Worm (Caenorhabditis elegans) whole organism, L3 larva: ENCODE results near the gene col-172.

Experiments used
- R02D3.7 ChIP-seq: fragments of 150-350 bp; optimal IDR thresholded peaks from 2 replicates; lab custom pipeline; 2014; ENCODE audit warnings: missing biosample characterization, missing genetic modification characterization
- ZK546.5 ChIP-seq: sonication (generic microtip); optimal IDR thresholded peaks from 2 replicates; lab custom pipeline; 2017; ENCODE audit warnings: missing biosample characterization, missing genetic modification characterization
- aly-2 ChIP-seq: fragments of 150-350 bp; optimal IDR thresholded peaks from 2 replicates; lab custom pipeline; 2014; ENCODE audit warnings: missing biosample characterization, missing genetic modification characterization
- ama-1 ChIP-seq: fragments of 150-350 bp; optimal IDR thresholded peaks from 2 replicates; lab custom pipeline; 2018
- ceh-28 ChIP-seq: fragments of 150-350 bp; optimal IDR thresholded peaks from 2 replicates; lab custom pipeline; 2014; ENCODE audit warnings: missing biosample characterization, missing genetic modification reagents, missing genetic modification characterization
- ceh-82 ChIP-seq: fragments of 150-350 bp; optimal IDR thresholded peaks from 2 replicates; lab custom pipeline; 2014; ENCODE audit warnings: missing biosample characterization, missing genetic modification characterization
- ceh-9 ChIP-seq: sonication (generic microtip); optimal IDR thresholded peaks from 2 replicates; lab custom pipeline; 2018; ENCODE audit warnings: missing biosample characterization, missing genetic modification characterization
- daf-12 ChIP-seq: fragments of 150-350 bp; optimal IDR thresholded peaks from 2 replicates; lab custom pipeline; 2014; ENCODE audit warnings: missing biosample characterization, missing genetic modification reagents, missing genetic modification characterization
- egl-27 ChIP-seq: sonication (generic microtip); optimal IDR thresholded peaks from 4 replicates; lab custom pipeline; 2017; ENCODE audit warnings: missing biosample characterization, missing genetic modification reagents, missing genetic modification characterization
- egl-5 ChIP-seq: fragments of 150-350 bp; optimal IDR thresholded peaks from 2 replicates; lab custom pipeline; 2017; ENCODE audit warnings: missing biosample characterization, missing genetic modification reagents, missing genetic modification characterization, inconsistent platforms
- elt-1 ChIP-seq: fragments of 150-350 bp; optimal IDR thresholded peaks from 2 replicates; lab custom pipeline; 2014; ENCODE audit warnings: missing biosample characterization, missing genetic modification characterization
- elt-2 ChIP-seq: sonication (generic microtip); optimal IDR thresholded peaks from 2 replicates; lab custom pipeline; 2016; ENCODE audit warnings: missing genetic modification reagents, mild to moderate bottlenecking, missing genetic modification characterization, missing compliant biosample characterization
- eor-1 ChIP-seq, 2 experiments: fragments of 150-350 bp; optimal IDR thresholded peaks; 2 replicates each; lab custom pipeline; 2014 to 2018; ENCODE audit warnings: missing biosample characterization in 2 of 2, missing genetic modification characterization in 2 of 2
- hmg-11 ChIP-seq: sonication (generic microtip); optimal IDR thresholded peaks from 2 replicates; lab custom pipeline; 2016; ENCODE audit warnings: missing genetic modification characterization, missing compliant biosample characterization
- jun-1 ChIP-seq: fragments of 150-350 bp; optimal IDR thresholded peaks from 2 replicates; lab custom pipeline; 2014; ENCODE audit warnings: missing biosample characterization, missing genetic modification reagents, missing genetic modification characterization
- lin-15B ChIP-seq: fragments of 150-350 bp; optimal IDR thresholded peaks from 2 replicates; lab custom pipeline; 2014; ENCODE audit warnings: missing biosample characterization, missing genetic modification characterization
- lin-39 ChIP-seq: fragments of 150-350 bp; optimal IDR thresholded peaks from 2 replicates; lab custom pipeline; 2018; ENCODE audit warnings: missing biosample characterization, missing genetic modification reagents, missing genetic modification characterization
- lsy-12 ChIP-seq: sonication (generic microtip); optimal IDR thresholded peaks from 2 replicates; lab custom pipeline; 2016; ENCODE audit warnings: mild to moderate bottlenecking, missing genetic modification characterization, missing compliant biosample characterization
- mdl-1 ChIP-seq: fragments of 150-350 bp; optimal IDR thresholded peaks from 2 replicates; lab custom pipeline; 2014; ENCODE audit warnings: missing biosample characterization, missing genetic modification characterization
- mml-1 ChIP-seq: fragments of 150-350 bp; sonication (generic microtip); optimal IDR thresholded peaks from 3 replicates; lab custom pipeline; 2014; ENCODE audit warnings: missing biosample characterization, missing genetic modification characterization
- nfya-1 ChIP-seq: sonication (generic microtip); optimal IDR thresholded peaks from 2 replicates; lab custom pipeline; 2017; ENCODE audit warnings: missing genetic modification characterization, mild to moderate bottlenecking, missing compliant biosample characterization, antibody characterized with exemption, moderate library complexity; ENCODE audit not compliant: insufficient read depth
- nhr-11 ChIP-seq: fragments of 150-350 bp; optimal IDR thresholded peaks from 2 replicates; lab custom pipeline; 2014; ENCODE audit warnings: missing biosample characterization, missing genetic modification characterization
- nhr-12 ChIP-seq: fragments of 150-350 bp; optimal IDR thresholded peaks from 2 replicates; lab custom pipeline; 2014; ENCODE audit warnings: missing biosample characterization, missing genetic modification characterization
- nhr-23 ChIP-seq: fragments of 150-350 bp; optimal IDR thresholded peaks from 2 replicates; lab custom pipeline; 2014; ENCODE audit warnings: missing biosample characterization, missing genetic modification reagents, missing genetic modification characterization
- nhr-237 ChIP-seq: fragments of 150-350 bp; optimal IDR thresholded peaks from 2 replicates; lab custom pipeline; 2014; ENCODE audit warnings: missing biosample characterization, missing genetic modification characterization
- nhr-25 ChIP-seq: sonication (generic microtip); optimal IDR thresholded peaks from 2 replicates; lab custom pipeline; 2017; ENCODE audit warnings: missing biosample characterization, missing genetic modification characterization
- nhr-28 ChIP-seq: fragments of 150-350 bp; optimal IDR thresholded peaks from 2 replicates; lab custom pipeline; 2014; ENCODE audit warnings: missing biosample characterization, missing genetic modification characterization
- nhr-43 ChIP-seq: sonication (generic microtip); optimal IDR thresholded peaks from 2 replicates; lab custom pipeline; 2016; ENCODE audit warnings: mild to moderate bottlenecking, missing genetic modification characterization, missing compliant biosample characterization; ENCODE audit not compliant: poor library complexity, severe bottlenecking
- nhr-76 ChIP-seq: fragments of 150-350 bp; sonication (generic microtip); optimal IDR thresholded peaks from 5 replicates; lab custom pipeline; 2014; ENCODE audit warnings: missing biosample characterization, missing genetic modification characterization
- pha-4 ChIP-seq: fragments of 150-350 bp; optimal IDR thresholded peaks from 2 replicates; lab custom pipeline; 2014; ENCODE audit warnings: missing biosample characterization, missing genetic modification reagents, missing genetic modification characterization
- pqm-1 ChIP-seq: fragments of 150-350 bp; optimal IDR thresholded peaks from 2 replicates; lab custom pipeline; 2017; ENCODE audit warnings: missing biosample characterization, missing genetic modification characterization, inconsistent platforms
- sea-2 ChIP-seq: fragments of 150-350 bp; sonication (generic microtip); optimal IDR thresholded peaks from 4 replicates; lab custom pipeline; 2014; ENCODE audit warnings: missing biosample characterization, missing genetic modification reagents, missing genetic modification characterization
- skn-1 ChIP-seq: fragments of 150-350 bp; optimal IDR thresholded peaks from 2 replicates; lab custom pipeline; 2014; ENCODE audit warnings: missing biosample characterization, missing genetic modification characterization
- snpc-4 ChIP-seq: fragments of 150-350 bp; optimal IDR thresholded peaks from 2 replicates; lab custom pipeline; 2014; ENCODE audit warnings: missing biosample characterization, missing genetic modification characterization
- tbx-2 ChIP-seq: sonication (generic microtip); optimal IDR thresholded peaks from 2 replicates; lab custom pipeline; 2016; ENCODE audit warnings: mild to moderate bottlenecking, missing genetic modification characterization, missing compliant biosample characterization
- unc-39 ChIP-seq: sonication (generic microtip); optimal IDR thresholded peaks from 4 replicates; lab custom pipeline; 2017; ENCODE audit warnings: missing biosample characterization, missing genetic modification characterization
- unc-62 ChIP-seq: fragments of 150-350 bp; sonication (generic microtip); optimal IDR thresholded peaks from 4 replicates; lab custom pipeline; 2014; ENCODE audit warnings: missing biosample characterization, missing genetic modification reagents, missing genetic modification characterization
- zag-1 ChIP-seq: fragments of 150-350 bp; optimal IDR thresholded peaks from 2 replicates; lab custom pipeline; 2014; ENCODE audit warnings: missing biosample characterization, missing genetic modification characterization
- ztf-11 ChIP-seq: fragments of 150-350 bp; optimal IDR thresholded peaks from 2 replicates; lab custom pipeline; 2014; ENCODE audit warnings: missing biosample characterization, missing genetic modification characterization
- ztf-4 ChIP-seq: fragments of 150-350 bp; optimal IDR thresholded peaks from 2 replicates; lab custom pipeline; 2014; ENCODE audit warnings: missing biosample characterization, missing genetic modification characterization

col-172 gene

DNA sequence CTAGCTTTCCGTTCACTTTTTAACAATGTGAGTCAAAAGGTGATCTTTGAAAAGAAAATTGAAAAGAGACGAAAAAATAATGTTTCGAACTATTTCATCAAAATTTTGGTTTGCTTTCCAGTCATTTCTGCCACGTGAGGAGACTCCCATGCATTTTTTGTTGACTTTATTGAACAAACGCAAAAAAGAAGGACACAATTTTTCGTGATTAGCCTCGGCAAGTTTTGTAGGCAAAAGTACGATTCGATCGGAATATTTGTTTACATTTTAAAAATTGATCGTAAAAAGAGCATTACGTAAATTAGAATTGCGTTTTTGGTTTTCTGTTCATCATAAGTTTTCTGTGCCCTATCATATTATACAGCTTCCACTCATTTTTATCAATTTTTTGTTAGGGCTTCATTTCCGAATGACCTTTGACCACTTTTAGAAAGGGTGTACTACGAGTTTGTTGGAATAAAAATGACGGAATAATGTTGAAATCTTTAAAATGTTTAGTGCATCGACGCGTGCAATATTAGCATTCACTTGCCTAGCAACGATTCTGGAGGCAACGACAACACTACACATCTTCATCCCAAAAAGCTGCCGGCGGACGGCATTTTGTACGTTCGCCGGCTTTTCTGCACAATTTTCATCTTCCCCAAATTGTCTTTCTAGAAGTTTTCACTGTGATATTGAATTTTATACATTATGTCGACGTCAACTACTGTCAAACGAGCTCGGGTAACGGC lies 27.5 kb upstream of the col-172 start, which contains the start of gene C56E10.3:
Gene C56E10.3 (plus strand): TSS at position 684 of the 734 bp plus-strand sequence.
- TF ChIP-seq lin-39 (tag; lab: Kevin White, UChicago) = no peak
- no peak for TF ChIP-seq eor-1 (tag; optimal IDR thresholded peaks at IDR 0.05; lab: Kevin White, UChicago)
- no peak for TF ChIP-seq snpc-4 (tag; lab: Kevin White, UChicago)
- TF ChIP-seq nhr-11 (tag; lab: Kevin White, UChicago) = no peak
- no peak for TF ChIP-seq ceh-28
- no peak for TF ChIP-seq nhr-237
- no peak for TF ChIP-seq ama-1 (lab: Kevin White, UChicago)
- TF ChIP-seq unc-62 (GFP tag; lab: Kevin White, UChicago) = no peak
- peak; percentile 96 for TF ChIP-seq pha-4
- TF ChIP-seq pqm-1 = peak; percentile 76
- TF ChIP-seq elt-2 = peak; percentile 86
- no peak for TF ChIP-seq nhr-25 (tag; lab: Kevin White, UChicago)
- TF ChIP-seq aly-2 (tag; lab: Kevin White, UChicago) = no peak

- TF ChIP-seq elt-2 (peak; percentile 63), pha-4 (peak; percentile 14), pqm-1 (peak; percentile 64), ZK546.5 (tag; lab: Kevin White, UChicago) (no peak), skn-1 (tag; lab: Kevin White, UChicago) (no peak)
These were observed 26.1 kb upstream of the col-172 start for ce11 chrX:6646387-6647061.

DNA sequence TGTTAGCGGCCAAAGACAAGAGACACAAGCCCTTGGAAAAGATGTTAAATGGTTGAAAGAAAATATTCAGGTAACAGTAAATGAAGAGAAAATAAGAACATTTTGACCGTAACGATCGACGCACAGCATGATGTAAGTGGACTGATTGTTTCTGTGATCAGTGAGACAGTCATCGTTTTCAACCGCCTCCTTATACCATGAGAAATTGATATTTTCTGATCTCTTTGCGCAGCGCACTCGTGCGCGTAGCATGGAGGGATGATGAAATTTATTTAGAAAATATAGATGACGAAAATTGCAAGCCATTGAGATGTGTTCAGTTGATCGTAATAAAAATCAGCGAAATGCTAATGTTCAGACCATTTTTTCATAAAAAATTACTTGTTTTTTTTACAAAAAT lies 23.0 kb upstream of the col-172 start:
- TF ChIP-seq nhr-43 (tag; lab: Kevin White, UChicago) (peak; percentile 66), ztf-4 (tag; lab: Kevin White, UChicago) (no peak), egl-27 (tag; lab: Kevin White, UChicago) (no peak), unc-39 (tag; lab: Kevin White, UChicago) (no peak), ceh-9 (tag; lab: Kevin White, UChicago) (no peak), nhr-23 (tag; lab: Kevin White, UChicago) (peak; percentile 10), daf-12 (tag; lab: Kevin White, UChicago) (no peak), snpc-4 (tag; lab: Kevin White, UChicago) (no peak), ZK546.5 (tag; lab: Kevin White, UChicago) (no peak), nhr-237 (no peak), nhr-25 (tag; lab: Kevin White, UChicago) (no peak), pha-4 (no peak)

DNA sequence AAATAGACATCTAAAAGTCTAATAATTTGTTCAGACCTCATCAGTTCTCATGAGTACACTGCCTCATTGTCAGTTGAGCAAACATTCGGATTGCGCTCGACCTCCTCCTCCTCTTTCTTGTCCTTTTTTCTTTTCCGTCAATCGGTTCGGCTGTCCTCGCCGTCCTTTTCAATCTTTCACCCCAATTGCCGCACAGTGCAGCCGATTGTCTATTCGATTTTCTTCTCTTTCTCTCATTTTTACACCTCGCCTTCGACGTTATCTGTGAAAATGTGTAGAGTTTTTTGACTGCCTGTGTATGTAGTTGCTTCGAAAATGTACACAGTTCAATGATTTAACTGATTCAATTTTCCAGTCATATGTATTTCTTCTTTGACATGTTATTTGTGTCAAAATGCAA lies 19.4 kb upstream of the col-172 start:
- TF ChIP-seq nfya-1 = no peak
- TF ChIP-seq tbx-2 (tag; lab: Kevin White, UChicago) = no peak
- TF ChIP-seq ztf-11 (tag; lab: Kevin White, UChicago) = no peak
- no peak for TF ChIP-seq nhr-237
- TF ChIP-seq nhr-11 (tag; lab: Kevin White, UChicago) = no peak
- TF ChIP-seq nhr-25 (tag; lab: Kevin White, UChicago) = no peak
- no peak for TF ChIP-seq lin-39 (tag; lab: Kevin White, UChicago)
- TF ChIP-seq lsy-12 = no peak
- no peak for TF ChIP-seq ceh-82 (tag; lab: Kevin White, UChicago)
- no peak for TF ChIP-seq snpc-4 (tag; lab: Kevin White, UChicago)
- no peak for TF ChIP-seq skn-1 (tag; lab: Kevin White, UChicago)
- TF ChIP-seq hmg-11 (tag; lab: Kevin White, UChicago) = no peak
- no peak for TF ChIP-seq ama-1 (lab: Kevin White, UChicago)
- TF ChIP-seq elt-1 (tag; lab: Kevin White, UChicago) = peak; percentile 6
- no peak for TF ChIP-seq ZK546.5 (tag; lab: Kevin White, UChicago)
- no peak for TF ChIP-seq nhr-12 (tag; lab: Kevin White, UChicago)
- TF ChIP-seq sea-2 (GFP tag; lab: Kevin White, UChicago) = no peak
- TF ChIP-seq lin-15B (tag; lab: Kevin White, UChicago) = no peak
- no peak for TF ChIP-seq zag-1
- peak; percentile 67 for TF ChIP-seq pha-4
- TF ChIP-seq pqm-1 = peak; percentile 54
- no peak for TF ChIP-seq R02D3.7 (tag; lab: Kevin White, UChicago)
- TF ChIP-seq nhr-23 (tag; lab: Kevin White, UChicago) = no peak
- no peak for TF ChIP-seq jun-1
- TF ChIP-seq mml-1 (tag; lab: Kevin White, UChicago) = no peak
- no peak for TF ChIP-seq ceh-28
- no peak for TF ChIP-seq egl-27 (tag; lab: Kevin White, UChicago)
- TF ChIP-seq eor-1 (tag; optimal IDR thresholded peaks at IDR 0.05; lab: Kevin White, UChicago) = no peak
- no peak for TF ChIP-seq nhr-76 (tag; lab: Kevin White, UChicago)
- TF ChIP-seq egl-5 (tag; lab: Kevin White, UChicago) = no peak
- peak; percentile 75 for TF ChIP-seq elt-2
- no peak for TF ChIP-seq nhr-43 (tag; lab: Kevin White, UChicago)
- no peak for TF ChIP-seq ztf-4 (tag; lab: Kevin White, UChicago)
- no peak for TF ChIP-seq mdl-1 (tag; lab: Kevin White, UChicago)
- TF ChIP-seq nhr-28 (tag; lab: Kevin White, UChicago) = no peak
